Worm (Caenorhabditis elegans) whole organism, L3 larva: ENCODE measurements around the gene Y51H4A.936.

Experiments
- R02D3.7 ChIP-seq: fragments of 150-350 bp; optimal IDR thresholded peaks from 2 replicates; lab custom pipeline; 2014; ENCODE audit warnings: missing biosample characterization, missing genetic modification characterization
- ZK546.5 ChIP-seq: sonication (generic microtip); optimal IDR thresholded peaks from 2 replicates; lab custom pipeline; 2017; ENCODE audit warnings: missing biosample characterization, missing genetic modification characterization
- aly-2 ChIP-seq: fragments of 150-350 bp; optimal IDR thresholded peaks from 2 replicates; lab custom pipeline; 2014; ENCODE audit warnings: missing biosample characterization, missing genetic modification characterization
- ama-1 ChIP-seq: fragments of 150-350 bp; optimal IDR thresholded peaks from 2 replicates; lab custom pipeline; 2018
- ceh-16 ChIP-seq: sonication (generic microtip); optimal IDR thresholded peaks from 2 replicates; lab custom pipeline; 2017; ENCODE audit warnings: missing biosample characterization, missing genetic modification characterization
- ceh-28 ChIP-seq: fragments of 150-350 bp; optimal IDR thresholded peaks from 2 replicates; lab custom pipeline; 2014; ENCODE audit warnings: missing biosample characterization, missing genetic modification reagents, missing genetic modification characterization
- ceh-82 ChIP-seq: fragments of 150-350 bp; optimal IDR thresholded peaks from 2 replicates; lab custom pipeline; 2014; ENCODE audit warnings: missing biosample characterization, missing genetic modification characterization
- daf-12 ChIP-seq: fragments of 150-350 bp; optimal IDR thresholded peaks from 2 replicates; lab custom pipeline; 2014; ENCODE audit warnings: missing biosample characterization, missing genetic modification reagents, missing genetic modification characterization
- egl-27 ChIP-seq: sonication (generic microtip); optimal IDR thresholded peaks from 4 replicates; lab custom pipeline; 2017; ENCODE audit warnings: missing biosample characterization, missing genetic modification reagents, missing genetic modification characterization
- egl-5 ChIP-seq: fragments of 150-350 bp; optimal IDR thresholded peaks from 2 replicates; lab custom pipeline; 2017; ENCODE audit warnings: missing biosample characterization, missing genetic modification reagents, missing genetic modification characterization, inconsistent platforms
- elt-3 ChIP-seq, 3 experiments: fragments of 150-350 bp in 1 of 3; sonication (generic microtip) in 2 of 3; optimal IDR thresholded peaks; 2 replicates in 2 of 3; 4 replicates in 1 of 3; lab custom pipeline; 2014 to 2017; ENCODE audit warnings: missing biosample characterization in 3 of 3, missing genetic modification characterization in 3 of 3
- eor-1 ChIP-seq, 2 experiments: fragments of 150-350 bp; optimal IDR thresholded peaks; 2 replicates each; lab custom pipeline; 2014 to 2018; ENCODE audit warnings: missing biosample characterization in 2 of 2, missing genetic modification characterization in 2 of 2
- fkh-10 ChIP-seq: sonication (generic microtip); optimal IDR thresholded peaks from 2 replicates; lab custom pipeline; 2017; ENCODE audit warnings: missing biosample characterization, missing genetic modification reagents, missing genetic modification characterization
- fkh-2 ChIP-seq: fragments of 150-350 bp; optimal IDR thresholded peaks from 2 replicates; lab custom pipeline; 2014; ENCODE audit warnings: missing biosample characterization, missing genetic modification reagents, missing genetic modification characterization
- fos-1 ChIP-seq: fragments of 150-350 bp; optimal IDR thresholded peaks from 2 replicates; lab custom pipeline; 2014; ENCODE audit warnings: missing biosample characterization, missing genetic modification characterization
- hmg-11 ChIP-seq: sonication (generic microtip); optimal IDR thresholded peaks from 2 replicates; lab custom pipeline; 2016; ENCODE audit warnings: missing genetic modification characterization, missing compliant biosample characterization
- jun-1 ChIP-seq: fragments of 150-350 bp; optimal IDR thresholded peaks from 2 replicates; lab custom pipeline; 2014; ENCODE audit warnings: missing biosample characterization, missing genetic modification reagents, missing genetic modification characterization
- lin-15B ChIP-seq: fragments of 150-350 bp; optimal IDR thresholded peaks from 2 replicates; lab custom pipeline; 2014; ENCODE audit warnings: missing biosample characterization, missing genetic modification characterization
- lin-39 ChIP-seq: fragments of 150-350 bp; optimal IDR thresholded peaks from 2 replicates; lab custom pipeline; 2018; ENCODE audit warnings: missing biosample characterization, missing genetic modification reagents, missing genetic modification characterization
- lsy-12 ChIP-seq: sonication (generic microtip); optimal IDR thresholded peaks from 2 replicates; lab custom pipeline; 2016; ENCODE audit warnings: mild to moderate bottlenecking, missing genetic modification characterization, missing compliant biosample characterization
- mdl-1 ChIP-seq: fragments of 150-350 bp; optimal IDR thresholded peaks from 2 replicates; lab custom pipeline; 2014; ENCODE audit warnings: missing biosample characterization, missing genetic modification characterization
- nfya-1 ChIP-seq: sonication (generic microtip); optimal IDR thresholded peaks from 2 replicates; lab custom pipeline; 2017; ENCODE audit warnings: missing genetic modification characterization, mild to moderate bottlenecking, missing compliant biosample characterization, antibody characterized with exemption, moderate library complexity; ENCODE audit not compliant: insufficient read depth
- nhr-12 ChIP-seq: fragments of 150-350 bp; optimal IDR thresholded peaks from 2 replicates; lab custom pipeline; 2014; ENCODE audit warnings: missing biosample characterization, missing genetic modification characterization
- nhr-237 ChIP-seq: fragments of 150-350 bp; optimal IDR thresholded peaks from 2 replicates; lab custom pipeline; 2014; ENCODE audit warnings: missing biosample characterization, missing genetic modification characterization
- nhr-28 ChIP-seq: fragments of 150-350 bp; optimal IDR thresholded peaks from 2 replicates; lab custom pipeline; 2014; ENCODE audit warnings: missing biosample characterization, missing genetic modification characterization
- nhr-43 ChIP-seq: sonication (generic microtip); optimal IDR thresholded peaks from 2 replicates; lab custom pipeline; 2016; ENCODE audit warnings: mild to moderate bottlenecking, missing genetic modification characterization, missing compliant biosample characterization; ENCODE audit not compliant: poor library complexity, severe bottlenecking
- nhr-76 ChIP-seq: fragments of 150-350 bp; sonication (generic microtip); optimal IDR thresholded peaks from 5 replicates; lab custom pipeline; 2014; ENCODE audit warnings: missing biosample characterization, missing genetic modification characterization
- nhr-77 ChIP-seq: fragments of 150-350 bp; optimal IDR thresholded peaks from 2 replicates; lab custom pipeline; 2014; ENCODE audit warnings: missing biosample characterization, missing genetic modification characterization
- pha-4 ChIP-seq: fragments of 150-350 bp; optimal IDR thresholded peaks from 2 replicates; lab custom pipeline; 2014; ENCODE audit warnings: missing biosample characterization, missing genetic modification reagents, missing genetic modification characterization
- pqm-1 ChIP-seq: fragments of 150-350 bp; optimal IDR thresholded peaks from 2 replicates; lab custom pipeline; 2017; ENCODE audit warnings: missing biosample characterization, missing genetic modification characterization, inconsistent platforms
- sea-2 ChIP-seq: fragments of 150-350 bp; sonication (generic microtip); optimal IDR thresholded peaks from 4 replicates; lab custom pipeline; 2014; ENCODE audit warnings: missing biosample characterization, missing genetic modification reagents, missing genetic modification characterization
- skn-1 ChIP-seq: fragments of 150-350 bp; optimal IDR thresholded peaks from 2 replicates; lab custom pipeline; 2014; ENCODE audit warnings: missing biosample characterization, missing genetic modification characterization
- snpc-4 ChIP-seq: fragments of 150-350 bp; optimal IDR thresholded peaks from 2 replicates; lab custom pipeline; 2014; ENCODE audit warnings: missing biosample characterization, missing genetic modification characterization
- tbx-2 ChIP-seq: sonication (generic microtip); optimal IDR thresholded peaks from 2 replicates; lab custom pipeline; 2016; ENCODE audit warnings: mild to moderate bottlenecking, missing genetic modification characterization, missing compliant biosample characterization
- unc-39 ChIP-seq: sonication (generic microtip); optimal IDR thresholded peaks from 4 replicates; lab custom pipeline; 2017; ENCODE audit warnings: missing biosample characterization, missing genetic modification characterization
- unc-62 ChIP-seq: fragments of 150-350 bp; sonication (generic microtip); optimal IDR thresholded peaks from 4 replicates; lab custom pipeline; 2014; ENCODE audit warnings: missing biosample characterization, missing genetic modification reagents, missing genetic modification characterization
- zag-1 ChIP-seq: fragments of 150-350 bp; optimal IDR thresholded peaks from 2 replicates; lab custom pipeline; 2014; ENCODE audit warnings: missing biosample characterization, missing genetic modification characterization
- ztf-11 ChIP-seq: fragments of 150-350 bp; optimal IDR thresholded peaks from 2 replicates; lab custom pipeline; 2014; ENCODE audit warnings: missing biosample characterization, missing genetic modification characterization
- ztf-4 ChIP-seq: fragments of 150-350 bp; optimal IDR thresholded peaks from 2 replicates; lab custom pipeline; 2014; ENCODE audit warnings: missing biosample characterization, missing genetic modification characterization

The Y51H4A.936 gene

ce11 chrIV:16629090-16629489 lies at the start of gene Y51H4A.936:
Y51H4A.936 (plus strand) TSS chrIV:16629390.
- TF ChIP-seq nhr-76 (tag; lab: Kevin White, UChicago): no peak
- TF ChIP-seq fkh-10 (GFP tag; lab: Kevin White, UChicago): no peak
- TF ChIP-seq ceh-28 (tag; lab: Kevin White, UChicago): no peak
- TF ChIP-seq unc-62 (GFP tag; lab: Kevin White, UChicago): no peak
- TF ChIP-seq eor-1 (tag; optimal IDR thresholded peaks at IDR 0.05; lab: Kevin White, UChicago): no peak
- TF ChIP-seq sea-2 (GFP tag; lab: Kevin White, UChicago): no peak
- no peak for TF ChIP-seq egl-27 (tag; lab: Kevin White, UChicago)
- TF ChIP-seq ama-1 (lab: Kevin White, UChicago): no peak
- no peak for TF ChIP-seq fkh-2
- no peak for TF ChIP-seq egl-5 (tag; lab: Kevin White, UChicago)
- TF ChIP-seq hmg-11 (tag; lab: Kevin White, UChicago): no peak
- TF ChIP-seq lsy-12 (tag; lab: Kevin White, UChicago): no peak

- TF ChIP-seq aly-2 (tag; lab: Kevin White, UChicago) (no peak), lin-15B (tag; lab: Kevin White, UChicago) (no peak), ama-1 (lab: Kevin White, UChicago) (no peak), snpc-4 (tag; lab: Kevin White, UChicago) (no peak), ztf-4 (tag; lab: Kevin White, UChicago) (no peak), ZK546.5 (tag; lab: Kevin White, UChicago) (no peak), skn-1 (tag; lab: Kevin White, UChicago) (no peak)
These were observed 27.6 kb upstream of the Y51H4A.936 start for ce11 chrIV:16601599-16601998.

- TF ChIP-seq fkh-10 (GFP tag; lab: Kevin White, UChicago) (no peak), unc-39 (tag; lab: Kevin White, UChicago) (no peak), nhr-28 (tag; lab: Kevin White, UChicago) (no peak), egl-5 (tag; lab: Kevin White, UChicago) (no peak), pha-4 (tag; lab: Kevin White, UChicago) (no peak), eor-1 (tag; optimal IDR thresholded peaks at IDR 0.05; lab: Kevin White, UChicago) (no peak), mdl-1 (tag; lab: Kevin White, UChicago) (no peak), jun-1 (tag; lab: Kevin White, UChicago) (no peak), egl-27 (tag; lab: Kevin White, UChicago) (no peak), nhr-77 (tag; lab: Kevin White, UChicago) (no peak), ceh-16 (tag; lab: Kevin White, UChicago) (no peak), nhr-43 (tag; lab: Kevin White, UChicago) (no peak), daf-12 (no peak), tbx-2 (no peak), lin-15B (tag; lab: Kevin White, UChicago) (no peak), nhr-12 (tag; lab: Kevin White, UChicago) (no peak), ztf-11 (tag; lab: Kevin White, UChicago) (no peak), nfya-1 (tag; lab: Kevin White, UChicago) (no peak), sea-2 (GFP tag; lab: Kevin White, UChicago) (no peak)
- TF ChIP-seq, all 47 proteins: peak for 0
These were observed 26.5 kb upstream of the Y51H4A.936 start, which contains the start of gene col-137 for ce11 chrIV:16602676-16603075. col-137 (minus strand) TSS chrIV:16602776.

- TF ChIP-seq elt-3 (tag; optimal IDR thresholded peaks at IDR 0.05; lab: Kevin White, UChicago): no peak
- TF ChIP-seq zag-1 (tag; lab: Kevin White, UChicago): no peak
- TF ChIP-seq lin-39 (tag; lab: Kevin White, UChicago): no peak
- no peak for TF ChIP-seq nhr-237 (tag; lab: Kevin White, UChicago)
- TF ChIP-seq lin-15B (tag; lab: Kevin White, UChicago): no peak
- TF ChIP-seq pqm-1 (tag; lab: Kevin White, UChicago): no peak
- no peak for TF ChIP-seq fos-1
- no peak for TF ChIP-seq unc-62 (GFP tag; lab: Kevin White, UChicago)
- no peak for TF ChIP-seq nhr-28 (tag; lab: Kevin White, UChicago)
- TF ChIP-seq R02D3.7 (tag; lab: Kevin White, UChicago): no peak
- no peak for TF ChIP-seq ceh-82
- TF ChIP-seq fkh-10 (GFP tag; lab: Kevin White, UChicago): no peak
- no peak for TF ChIP-seq ztf-4 (tag; lab: Kevin White, UChicago)
These were observed 6.7 kb upstream of the Y51H4A.936 start for ce11 chrIV:16622522-16622921.
